Worm (Caenorhabditis elegans) whole organism, L4 larva: ENCODE measurements around the gene F13E6.1.

Experiments
- D1046.2 ChIP-seq: fragments of 200-800 bp; sonication (Bioruptor generic); IDR thresholded peaks from 2 replicates; pipeline ENCODE4 v1.3.6; 2022; ENCODE audit warnings: missing genetic modification characterization, missing compliant biosample characterization
- T20F7.1 ChIP-seq: fragments of 200-800 bp; sonication (Bioruptor generic); optimal IDR thresholded peaks from 2 replicates; lab custom pipeline; 2018; ENCODE audit warnings: mild to moderate bottlenecking, missing genetic modification characterization, missing compliant biosample characterization
- Y105C5A.15 ChIP-seq: fragments of 200-800 bp; sonication (Bioruptor generic); IDR thresholded peaks from 2 replicates; pipeline ENCODE4 v1.3.6; 2022; ENCODE audit warnings: missing genetic modification characterization, missing compliant biosample characterization
- Y5F2A.4 ChIP-seq: fragments of 200-800 bp; sonication (Bioruptor generic); optimal IDR thresholded peaks from 2 replicates; lab custom pipeline; 2018; ENCODE audit warnings: mild to moderate bottlenecking, missing genetic modification characterization, missing compliant biosample characterization
- Y75B8A.6 ChIP-seq: fragments of 200-800 bp; sonication (Bioruptor generic); IDR thresholded peaks from 2 replicates; pipeline ENCODE4 v1.3.6; 2022; ENCODE audit warnings: missing genetic modification reagents, missing genetic modification characterization, missing compliant biosample characterization
- aly-2 ChIP-seq: sonication (generic microtip); optimal IDR thresholded peaks from 2 replicates; lab custom pipeline; 2018; ENCODE audit warnings: missing biosample characterization, missing genetic modification characterization
- ceh-20 ChIP-seq: fragments of 200-800 bp; sonication (Bioruptor generic); IDR thresholded peaks from 2 replicates; pipeline ENCODE4 v1.3.6; 2022; ENCODE audit warnings: missing genetic modification reagents, missing genetic modification characterization, missing compliant biosample characterization
- ceh-32 ChIP-seq: sonication (generic microtip); optimal IDR thresholded peaks from 2 replicates; lab custom pipeline; 2016; ENCODE audit warnings: mild to moderate bottlenecking, missing genetic modification characterization, missing compliant biosample characterization; ENCODE audit not compliant: poor library complexity
- ceh-62 ChIP-seq: sonication (generic microtip); optimal IDR thresholded peaks from 2 replicates; lab custom pipeline; 2017; ENCODE audit warnings: missing biosample characterization, missing genetic modification characterization
- ceh-82 ChIP-seq: sonication (generic microtip); optimal IDR thresholded peaks from 2 replicates; lab custom pipeline; 2017; ENCODE audit warnings: missing biosample characterization, missing genetic modification characterization
- ces-1 ChIP-seq: fragments of 150-350 bp; sonication (generic microtip); optimal IDR thresholded peaks from 4 replicates; lab custom pipeline; 2014; ENCODE audit warnings: missing biosample characterization, missing genetic modification reagents, missing genetic modification characterization
- cey-2 ChIP-seq: sonication (generic microtip); optimal IDR thresholded peaks from 3 replicates; lab custom pipeline; 2017; ENCODE audit warnings: missing genetic modification characterization, mild to moderate bottlenecking, missing compliant biosample characterization, antibody characterized with exemption, borderline replicate concordance; ENCODE audit not compliant: insufficient read depth
- ctbp-1 ChIP-seq: fragments of 200-800 bp; sonication (Bioruptor generic); IDR thresholded peaks from 2 replicates; pipeline ENCODE4 v1.3.6; 2022; ENCODE audit warnings: missing genetic modification reagents, missing genetic modification characterization, missing compliant biosample characterization
- daf-8 ChIP-seq: fragments of 200-800 bp; sonication (Bioruptor generic); IDR thresholded peaks from 2 replicates; pipeline ENCODE4 v1.3.6; 2022; ENCODE audit warnings: missing genetic modification characterization, missing compliant biosample characterization
- duxl-1 ChIP-seq: sonication (generic microtip); optimal IDR thresholded peaks from 2 replicates; lab custom pipeline; 2016; ENCODE audit warnings: mild to moderate bottlenecking, missing genetic modification characterization, moderate library complexity, missing compliant biosample characterization; ENCODE audit not compliant: poor library complexity
- dve-1 ChIP-seq: sonication (generic microtip); optimal IDR thresholded peaks from 2 replicates; lab custom pipeline; 2017; ENCODE audit warnings: antibody characterized with exemption, mild to moderate bottlenecking, missing genetic modification characterization, missing compliant biosample characterization; ENCODE audit not compliant: insufficient read depth
- gei-8 ChIP-seq: fragments of 200-800 bp; sonication (Bioruptor generic); optimal IDR thresholded peaks from 2 replicates; lab custom pipeline; 2018; ENCODE audit warnings: mild to moderate bottlenecking, missing genetic modification characterization, missing compliant biosample characterization
- hif-1 ChIP-seq, 2 experiments: sonication (generic microtip); optimal IDR thresholded peaks; 2 replicates each; lab custom pipeline; 2016 to 2017; ENCODE audit warnings: missing compliant biosample characterization in 2 of 2, missing genetic modification characterization in 2 of 2, missing genetic modification reagents in 2 of 2, missing genotype in 2 of 2, mild to moderate bottlenecking in 1 of 2
- hlh-30 ChIP-seq: sonication (generic microtip); optimal IDR thresholded peaks from 2 replicates; lab custom pipeline; 2017; ENCODE audit warnings: antibody characterized with exemption, mild to moderate bottlenecking, missing genetic modification characterization, missing compliant biosample characterization; ENCODE audit not compliant: insufficient read depth
- hmg-1.1 ChIP-seq: fragments of 200-800 bp; sonication (Bioruptor generic); IDR thresholded peaks from 2 replicates; pipeline ENCODE4 v1.3.6; 2022; ENCODE audit warnings: missing genetic modification reagents, missing genetic modification characterization, missing compliant biosample characterization
- jun-1 ChIP-seq: fragments of 150-350 bp; optimal IDR thresholded peaks from 2 replicates; lab custom pipeline; 2014; ENCODE audit warnings: missing biosample characterization, missing genetic modification reagents, missing genetic modification characterization
- lin-1 ChIP-seq: fragments of 200-800 bp; sonication (Bioruptor generic); IDR thresholded peaks from 2 replicates; pipeline ENCODE4 v1.3.6; 2022; ENCODE audit warnings: missing genetic modification reagents, missing genetic modification characterization, missing compliant biosample characterization
- lsy-2 ChIP-seq, 2 experiments: fragments of 150-350 bp in 1 of 2; sonication (generic microtip) in 1 of 2; optimal IDR thresholded peaks; 2 replicates each; lab custom pipeline; 2014 to 2017; ENCODE audit warnings: missing biosample characterization in 2 of 2, missing genetic modification characterization in 2 of 2
- mdt-29 ChIP-seq: fragments of 200-800 bp; sonication (Bioruptor generic); IDR thresholded peaks from 2 replicates; pipeline ENCODE4 v1.3.6; 2022; ENCODE audit warnings: missing genetic modification reagents, missing genetic modification characterization, missing compliant biosample characterization
- mep-1 ChIP-seq: fragments of 150-350 bp; sonication (generic microtip); optimal IDR thresholded peaks from 3 replicates; lab custom pipeline; 2014; ENCODE audit warnings: missing biosample characterization, missing genetic modification characterization
- mes-2 ChIP-seq: sonication (generic microtip); optimal IDR thresholded peaks from 2 replicates; lab custom pipeline; 2016; ENCODE audit warnings: missing genotype, mild to moderate bottlenecking, missing genetic modification characterization, missing compliant biosample characterization; ENCODE audit not compliant: poor library complexity, severe bottlenecking
- nhr-11 ChIP-seq: fragments of 150-350 bp; optimal IDR thresholded peaks from 2 replicates; lab custom pipeline; 2014; ENCODE audit warnings: missing biosample characterization, missing genetic modification characterization
- nhr-111 ChIP-seq: fragments of 200-800 bp; sonication (Bioruptor generic); optimal IDR thresholded peaks from 2 replicates; lab custom pipeline; 2018; ENCODE audit warnings: mild to moderate bottlenecking, missing genetic modification characterization, missing compliant biosample characterization
- nhr-237 ChIP-seq: sonication (generic microtip); optimal IDR thresholded peaks from 2 replicates; lab custom pipeline; 2017; ENCODE audit warnings: missing biosample characterization, missing genetic modification characterization
- nhr-25 ChIP-seq: sonication (generic microtip); optimal IDR thresholded peaks from 2 replicates; lab custom pipeline; 2017; ENCODE audit warnings: missing genetic modification characterization, mild to moderate bottlenecking, missing compliant biosample characterization, antibody characterized with exemption, moderate library complexity, borderline replicate concordance; ENCODE audit not compliant: insufficient read depth
- nhr-48 ChIP-seq: sonication (generic microtip); optimal IDR thresholded peaks from 2 replicates; lab custom pipeline; 2016; ENCODE audit warnings: mild to moderate bottlenecking, missing genetic modification characterization, missing compliant biosample characterization
- nhr-77 ChIP-seq: fragments of 150-350 bp; optimal IDR thresholded peaks from 2 replicates; lab custom pipeline; 2014; ENCODE audit warnings: missing biosample characterization, missing genetic modification characterization
- pha-4 ChIP-seq, 2 experiments: fragments of 150-350 bp in 1 of 2; fragments of 200-800 bp in 1 of 2; sonication (Bioruptor generic) in 1 of 2; IDR thresholded peaks in 1 of 2; optimal IDR thresholded peaks in 1 of 2; 2 replicates each; pipeline versions ENCODE4 v1.3.6 to Lab custom; 2014 to 2022; ENCODE audit warnings: missing genetic modification characterization in 2 of 2, missing genetic modification reagents in 2 of 2, missing biosample characterization in 1 of 2, missing compliant biosample characterization in 1 of 2
- pqm-1 ChIP-seq: sonication (generic microtip); optimal IDR thresholded peaks from 2 replicates; lab custom pipeline; 2017; ENCODE audit warnings: missing biosample characterization, missing genetic modification characterization
- sdz-12 ChIP-seq: fragments of 200-800 bp; sonication (Bioruptor generic); optimal IDR thresholded peaks from 2 replicates; lab custom pipeline; 2018; ENCODE audit warnings: mild to moderate bottlenecking, missing genetic modification characterization, missing compliant biosample characterization
- set-16 ChIP-seq: fragments of 200-800 bp; sonication (Bioruptor generic); IDR thresholded peaks from 2 replicates; pipeline ENCODE4 v1.3.6; 2022; ENCODE audit warnings: missing genetic modification reagents, missing genetic modification characterization, missing compliant biosample characterization
- snpc-1.2 ChIP-seq: fragments of 200-800 bp; sonication (Bioruptor generic); IDR thresholded peaks from 2 replicates; pipeline ENCODE4 v1.3.6; 2022; ENCODE audit warnings: missing genetic modification reagents, missing genetic modification characterization, missing compliant biosample characterization
- snpc-4 ChIP-seq: fragments of 150-350 bp; optimal IDR thresholded peaks from 2 replicates; lab custom pipeline; 2014; ENCODE audit warnings: missing biosample characterization, missing genetic modification characterization
- tra-1 ChIP-seq: fragments of 200-800 bp; sonication (Bioruptor generic); IDR thresholded peaks from 2 replicates; pipeline ENCODE4 v1.3.6; 2022; ENCODE audit warnings: missing genetic modification reagents, missing genetic modification characterization, missing compliant biosample characterization
- unc-130 ChIP-seq: sonication (generic microtip); optimal IDR thresholded peaks from 2 replicates; lab custom pipeline; 2016; ENCODE audit warnings: missing genetic modification reagents, missing genetic modification characterization, missing compliant biosample characterization
- zag-1 ChIP-seq: fragments of 150-350 bp; optimal IDR thresholded peaks from 2 replicates; lab custom pipeline; 2014; ENCODE audit warnings: missing biosample characterization, missing genetic modification characterization
- zfp-3 ChIP-seq: fragments of 200-800 bp; sonication (Bioruptor generic); conservative IDR thresholded peaks from 2 replicates; pipeline ENCODE4 v1.3.6; 2022; ENCODE audit warnings: missing genetic modification reagents, missing genetic modification characterization, missing compliant biosample characterization
- zip-2 ChIP-seq: fragments of 150-350 bp; optimal IDR thresholded peaks from 2 replicates; lab custom pipeline; 2014; ENCODE audit warnings: missing biosample characterization, missing genetic modification characterization
- ztf-11 ChIP-seq: fragments of 150-350 bp; optimal IDR thresholded peaks from 2 replicates; lab custom pipeline; 2014; ENCODE audit warnings: missing biosample characterization, missing genetic modification characterization
- ztf-7 ChIP-seq: fragments of 150-350 bp; optimal IDR thresholded peaks from 2 replicates; lab custom pipeline; 2014; ENCODE audit warnings: missing biosample characterization, missing genetic modification characterization

F13E6.1 gene

ce11 chrX:10667424-10668291 lies 9.3 kb downstream of the F13E6.1 start (continued):
- TF ChIP-seq duxl-1 (tag; lab: Kevin White, UChicago) = peak; percentile 73
- TF ChIP-seq snpc-1.2 (GFP tag; lab: Robert Waterston, UW) = peak; percentile 86
- no peak for TF ChIP-seq nhr-111 (GFP tag; lab: Kevin White, UChicago)
- peak; percentile 27; the same call in 1 of the 2 replicates for TF ChIP-seq ctbp-1
- TF ChIP-seq mep-1 (tag; lab: Kevin White, UChicago) = peak; percentile 58
- TF ChIP-seq mes-2 (tag; lab: Kevin White, UChicago) = peak; percentile 82
- TF ChIP-seq nhr-11 (tag; lab: Kevin White, UChicago) = no peak

ce11 chrX:10666871-10667270 lies 10.0 kb downstream of the F13E6.1 start:
- no peak for TF ChIP-seq Y5F2A.4 (GFP tag; lab: Kevin White, UChicago)
- TF ChIP-seq dve-1 (tag; lab: Kevin White, UChicago) = peak; percentile 44
- peak; percentile 55 for TF ChIP-seq hmg-1.1
- no peak for TF ChIP-seq ceh-62 (tag; lab: Kevin White, UChicago)
- TF ChIP-seq ceh-20 (GFP tag; lab: Robert Waterston, UW) = no peak
- no peak for TF ChIP-seq ztf-11 (tag; lab: Kevin White, UChicago)
- TF ChIP-seq ceh-82 (tag; lab: Kevin White, UChicago) = no peak
- TF ChIP-seq set-16 (GFP tag; lab: Robert Waterston, UW) = no peak
- no peak for TF ChIP-seq Y105C5A.15 (GFP tag; lab: Robert Waterston, UW)
- TF ChIP-seq gei-8 (GFP tag; lab: Kevin White, UChicago) = no peak
- TF ChIP-seq nhr-48 (tag; lab: Kevin White, UChicago) = no peak
- peak in 1 of 2 experiments; percentile 23 for TF ChIP-seq lsy-2 (tag; optimal IDR thresholded peaks at IDR 0.05; lab: Kevin White, UChicago)
- TF ChIP-seq duxl-1 (tag; lab: Kevin White, UChicago) = no peak
- TF ChIP-seq mep-1 (tag; lab: Kevin White, UChicago) = peak; percentile 15
- no peak for TF ChIP-seq ceh-32 (tag; lab: Kevin White, UChicago)
- TF ChIP-seq hlh-30 = peak; percentile 67
- TF ChIP-seq Y75B8A.6 = no peak
- TF ChIP-seq daf-8 (GFP tag; lab: Robert Waterston, UW) = no peak
- peak; percentile 76 for TF ChIP-seq zfp-3 (GFP tag; lab: Robert Waterston, UW)
- peak; percentile 52; the same call in 1 of the 2 replicates for TF ChIP-seq pha-4 (GFP tag; IDR thresholded peaks at IDR 0.05; lab: Robert Waterston, UW)
- no peak for TF ChIP-seq pha-4 (tag; optimal IDR thresholded peaks at IDR 0.05; lab: Kevin White, UChicago)
- 0 out of 2 replicates have a peak, but pooled peaks have one; percentile 69 for TF ChIP-seq D1046.2 (GFP tag; lab: Robert Waterston, UW)
- no peak for TF ChIP-seq snpc-4 (tag; lab: Kevin White, UChicago)
- TF ChIP-seq jun-1 = no peak
- TF ChIP-seq tra-1 = 0 out of 2 replicates have a peak, but pooled peaks have one; percentile 44
- TF ChIP-seq ctbp-1 = peak; percentile 62; the same call in 1 of the 2 replicates
- no peak for TF ChIP-seq T20F7.1
- TF ChIP-seq sdz-12 (GFP tag; lab: Kevin White, UChicago) = no peak
- TF ChIP-seq nhr-25 (tag; lab: Kevin White, UChicago) = no peak
- no peak for TF ChIP-seq pqm-1 (tag; lab: Kevin White, UChicago)
- no peak for TF ChIP-seq cey-2 (tag; lab: Kevin White, UChicago)
- peak in 1 of 2 experiments; percentile 25 for TF ChIP-seq hif-1 (tag; optimal IDR thresholded peaks at IDR 0.05; lab: Kevin White, UChicago)
- no peak for TF ChIP-seq nhr-237 (tag; lab: Kevin White, UChicago)
- no peak for TF ChIP-seq zip-2 (tag; lab: Kevin White, UChicago)
- no peak for TF ChIP-seq aly-2 (tag; lab: Kevin White, UChicago)
- TF ChIP-seq mdt-29 (GFP tag; lab: Robert Waterston, UW) = 0 out of 2 replicates have a peak, but pooled peaks have one; percentile 19
- no peak for TF ChIP-seq unc-130 (GFP tag; lab: Kevin White, UChicago)
- TF ChIP-seq ztf-7 = no peak
- no peak for TF ChIP-seq ces-1 (GFP tag; lab: Kevin White, UChicago)
- TF ChIP-seq nhr-77 = no peak
- no peak for TF ChIP-seq zag-1 (tag; lab: Kevin White, UChicago)
- TF ChIP-seq lin-1 (GFP tag; lab: Robert Waterston, UW) = no peak
